Worm (Caenorhabditis elegans): ENCODE results near the gene set-21.

ce11 chrIV:4347578-4348003 lies 43.1 kb upstream of the set-21 start:
- TF ChIP-seq pha-4 (tag; optimal IDR thresholded peaks at IDR 0.05) (no peak), nhr-77 (tag; optimal IDR thresholded peaks at IDR 0.05) (no peak), elt-3 (tag; optimal IDR thresholded peaks at IDR 0.05) (no peak), ama-1 (optimal IDR thresholded peaks at IDR 0.05) (peak; percentile 88), ceh-28 (tag; optimal IDR thresholded peaks at IDR 0.05) (no peak)

Measured in whole organism, L3 larva.